Worm (Caenorhabditis elegans) whole organism, L4 larva: Measurements from ENCODE around the gene elt-4.

ENCODE experiments used
- D1046.2 ChIP-seq: fragments of 200-800 bp; sonication (Bioruptor generic); IDR thresholded peaks from 2 replicates; pipeline ENCODE4 v1.3.6; 2022; ENCODE audit warnings: missing genetic modification characterization, missing compliant biosample characterization
- ces-1 ChIP-seq: fragments of 150-350 bp; sonication (generic microtip); optimal IDR thresholded peaks from 4 replicates; lab custom pipeline; 2014; ENCODE audit warnings: missing biosample characterization, missing genetic modification reagents, missing genetic modification characterization
- dmd-6 ChIP-seq: fragments of 200-800 bp; sonication (Bioruptor generic); IDR thresholded peaks from 2 replicates; pipeline ENCODE4 v1.3.6; 2022; ENCODE audit warnings: missing genetic modification reagents, missing genetic modification characterization, missing compliant biosample characterization

DNA sequence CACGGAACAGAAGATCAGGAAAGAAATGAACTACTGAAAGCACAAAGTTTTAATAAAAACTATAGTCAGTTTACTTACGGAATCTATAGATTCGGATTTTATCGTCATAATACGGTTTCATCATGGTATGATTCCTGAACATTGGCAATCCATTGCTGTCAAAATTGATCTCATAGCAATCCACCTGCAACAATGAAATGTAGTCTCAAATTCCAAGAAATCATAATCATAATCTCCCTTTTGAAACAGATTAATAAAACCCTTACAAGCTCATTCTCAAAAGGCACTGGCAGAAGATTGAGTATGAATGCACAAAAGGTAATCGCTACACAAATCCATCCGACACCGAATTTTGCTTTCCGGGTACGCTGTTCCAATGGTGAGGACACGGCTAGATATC lies 12.9 kb upstream of the elt-4 start:
- TF ChIP-seq D1046.2 (GFP tag; lab: Robert Waterston, UW) = no peak
- no peak for TF ChIP-seq dmd-6
- no peak for TF ChIP-seq ces-1
